Worm (Caenorhabditis elegans): Measurements from ENCODE around the gene rbm-26.

Gene rbm-26

ce11 chrIII:5721488-5721887 lies 10.1 kb downstream of the rbm-26 start:
- TF ChIP-seq nhr-76 (tag; optimal IDR thresholded peaks at IDR 0.05) (no peak), mml-1 (tag; optimal IDR thresholded peaks at IDR 0.05) (no peak), ama-1 (optimal IDR thresholded peaks at IDR 0.05) (no peak), nfya-1 (tag; optimal IDR thresholded peaks at IDR 0.05; ENCODE audit: insufficient read depth) (no peak), ceh-9 (tag; optimal IDR thresholded peaks at IDR 0.05) (no peak), skn-1 (tag; optimal IDR thresholded peaks at IDR 0.05) (no peak), nhr-67 (tag; optimal IDR thresholded peaks at IDR 0.05) (no peak), ceh-28 (tag; optimal IDR thresholded peaks at IDR 0.05) (no peak), daf-12 (tag; optimal IDR thresholded peaks at IDR 0.05) (no peak), nhr-12 (tag; optimal IDR thresholded peaks at IDR 0.05) (no peak), nhr-77 (tag; optimal IDR thresholded peaks at IDR 0.05) (no peak), mdl-1 (tag; optimal IDR thresholded peaks at IDR 0.05) (no peak), ceh-82 (tag; optimal IDR thresholded peaks at IDR 0.05) (no peak), hmg-11 (tag; optimal IDR thresholded peaks at IDR 0.05) (no peak), zag-1 (tag; optimal IDR thresholded peaks at IDR 0.05) (no peak), nhr-25 (tag; optimal IDR thresholded peaks at IDR 0.05) (no peak), lsy-12 (tag; optimal IDR thresholded peaks at IDR 0.05) (no peak), ztf-4 (tag; optimal IDR thresholded peaks at IDR 0.05) (no peak)

- TF ChIP-seq lin-39 (tag; optimal IDR thresholded peaks at IDR 0.05) (no peak), elt-2 (tag; optimal IDR thresholded peaks at IDR 0.05) (peak; percentile 91), jun-1 (tag; optimal IDR thresholded peaks at IDR 0.05) (peak; percentile 22), lin-15B (tag; optimal IDR thresholded peaks at IDR 0.05) (peak; percentile 52), lsy-12 (tag; optimal IDR thresholded peaks at IDR 0.05) (peak; percentile 83), nhr-43 (tag; optimal IDR thresholded peaks at IDR 0.05; ENCODE audit: poor library complexity, severe bottlenecking) (peak; percentile 90), tbx-2 (tag; optimal IDR thresholded peaks at IDR 0.05) (no peak), elt-3 (tag; optimal IDR thresholded peaks at IDR 0.05) (no peak), aly-2 (tag; optimal IDR thresholded peaks at IDR 0.05) (no peak), fos-1 (tag; optimal IDR thresholded peaks at IDR 0.05) (no peak), zag-1 (tag; optimal IDR thresholded peaks at IDR 0.05) (no peak), snpc-4 (tag; optimal IDR thresholded peaks at IDR 0.05) (peak; percentile 85), elt-1 (tag; optimal IDR thresholded peaks at IDR 0.05) (peak; percentile 50), pha-4 (tag; optimal IDR thresholded peaks at IDR 0.05) (peak; percentile 54), nhr-25 (tag; optimal IDR thresholded peaks at IDR 0.05) (peak; percentile 24), mml-1 (tag; optimal IDR thresholded peaks at IDR 0.05) (no peak), nhr-77 (tag; optimal IDR thresholded peaks at IDR 0.05) (no peak), ceh-28 (tag; optimal IDR thresholded peaks at IDR 0.05) (peak; percentile 79), ceh-9 (tag; optimal IDR thresholded peaks at IDR 0.05) (no peak), ZK546.5 (tag; optimal IDR thresholded peaks at IDR 0.05) (no peak), R02D3.7 (tag; optimal IDR thresholded peaks at IDR 0.05) (peak; percentile 42), nhr-28 (tag; optimal IDR thresholded peaks at IDR 0.05) (no peak), pqm-1 (tag; optimal IDR thresholded peaks at IDR 0.05) (peak; percentile 87), ztf-4 (tag; optimal IDR thresholded peaks at IDR 0.05) (no peak), hmg-11 (tag; optimal IDR thresholded peaks at IDR 0.05) (peak; percentile 41), unc-39 (tag; optimal IDR thresholded peaks at IDR 0.05) (no peak), ztf-11 (tag; optimal IDR thresholded peaks at IDR 0.05) (no peak), nhr-67 (tag; optimal IDR thresholded peaks at IDR 0.05) (no peak), egl-5 (tag; optimal IDR thresholded peaks at IDR 0.05) (no peak), nhr-23 (tag; optimal IDR thresholded peaks at IDR 0.05) (peak; percentile 74)
These were observed 10.5 kb downstream of the rbm-26 start for ce11 chrIII:5721888-5722287.

- TF ChIP-seq jun-1 (tag; optimal IDR thresholded peaks at IDR 0.05), result no peak
- TF ChIP-seq snpc-4 (tag; optimal IDR thresholded peaks at IDR 0.05), result no peak
- no peak for TF ChIP-seq hmg-11 (tag; optimal IDR thresholded peaks at IDR 0.05)
- TF ChIP-seq nhr-67 (tag; optimal IDR thresholded peaks at IDR 0.05), result no peak
- TF ChIP-seq ZK546.5 (tag; optimal IDR thresholded peaks at IDR 0.05), result no peak
- no peak for TF ChIP-seq nhr-76 (tag; optimal IDR thresholded peaks at IDR 0.05)
- no peak for TF ChIP-seq ama-1 (optimal IDR thresholded peaks at IDR 0.05)
- no peak for TF ChIP-seq nhr-12 (tag; optimal IDR thresholded peaks at IDR 0.05)
These were observed 11.2 kb downstream of the rbm-26 start, which contains the start of gene wrm-1 for ce11 chrIII:5722550-5722949. Gene wrm-1, plus strand, starts transcription at chrIII:5722850.

- TF ChIP-seq elt-2 (tag; optimal IDR thresholded peaks at IDR 0.05), result no peak
These were observed 16.5 kb downstream of the rbm-26 start, which contains the start of gene egg-1 for ce11 chrIII:5727827-5728226. Gene egg-1, plus strand, starts transcription at chrIII:5728180.

Measured in whole organism, L3 larva.